Fruit fly (Drosophila melanogaster) whole organism, wandering third instar larva: ENCODE measurements around the gene betaGlu.

Experiments
- CG9705 ChIP-seq: fragments of 200-800 bp; sonication (Bioruptor generic); optimal IDR thresholded peaks from 2 replicates; lab custom pipeline; 2018; ENCODE audit warnings: missing biosample characterization, mild to moderate bottlenecking, missing genetic modification characterization
- HLH106 ChIP-seq: fragments of 200-800 bp; optimal IDR thresholded peaks from 3 replicates; lab custom pipeline; 2019; ENCODE audit warnings: missing biosample characterization, mild to moderate bottlenecking, missing genetic modification characterization, moderate library complexity
- Mio ChIP-seq: sonication (Bioruptor generic); optimal IDR thresholded peaks from 2 replicates; lab custom pipeline; 2016; ENCODE audit warnings: missing biosample characterization, missing genetic modification characterization
- Myc ChIP-seq: fragments of >200 bp; optimal IDR thresholded peaks from 2 replicates; lab custom pipeline; 2017
- br ChIP-seq: fragments of 200-800 bp; sonication (Bioruptor generic); optimal IDR thresholded peaks from 2 replicates; lab custom pipeline; 2016; ENCODE audit warnings: missing biosample characterization, missing genetic modification characterization
- brk ChIP-seq: fragments of 200-800 bp; sonication (Bioruptor generic); optimal IDR thresholded peaks from 2 replicates; lab custom pipeline; 2016; ENCODE audit warnings: missing biosample characterization, mild to moderate bottlenecking, missing genetic modification characterization
- ey ChIP-seq: fragments of 200-800 bp; sonication (Bioruptor generic); optimal IDR thresholded peaks from 2 replicates; lab custom pipeline; 2016; ENCODE audit warnings: missing biosample characterization, missing genetic modification characterization
- foxo ChIP-seq, 2 experiments: fragments of 200-800 bp; sonication (Bioruptor generic); optimal IDR thresholded peaks; 2 replicates in 1 of 2; 3 replicates in 1 of 2; lab custom pipeline; 2016 to 2017; ENCODE audit warnings: missing biosample characterization in 2 of 2, missing genetic modification characterization in 2 of 2
- fru ChIP-seq: fragments of 200-800 bp; sonication (Bioruptor generic); optimal IDR thresholded peaks from 3 replicates; lab custom pipeline; 2016; ENCODE audit warnings: missing biosample characterization, mild to moderate bottlenecking, missing genetic modification characterization
- h ChIP-seq: fragments of 200-800 bp; sonication (Bioruptor generic); optimal IDR thresholded peaks from 3 replicates; lab custom pipeline; 2016; ENCODE audit warnings: missing biosample characterization, mild to moderate bottlenecking, missing genetic modification characterization
- jim ChIP-seq: fragments of 175-275, 200-325 bp; sonication (Bioruptor generic); optimal IDR thresholded peaks from 2 replicates; lab custom pipeline; 2016; ENCODE audit warnings: missing biosample characterization, mild to moderate bottlenecking, missing genetic modification characterization
- lola ChIP-seq: fragments of >200 bp; optimal IDR thresholded peaks from 2 replicates; lab custom pipeline; 2017; ENCODE audit warnings: missing biosample characterization, missing genetic modification characterization
- sage ChIP-seq: fragments of 200-800 bp; sonication (Bioruptor generic); optimal IDR thresholded peaks from 2 replicates; lab custom pipeline; 2016; ENCODE audit warnings: missing biosample characterization, mild to moderate bottlenecking, missing genetic modification characterization

- TF ChIP-seq Myc (no peak), Mio (GFP tag; lab: Kevin White, UChicago) (no peak), h (GFP tag; lab: Kevin White, UChicago) (no peak), foxo (GFP tag; optimal IDR thresholded peaks at IDR 0.05; lab: Kevin White, UChicago) (no peak), HLH106 (no peak), CG9705 (GFP tag; lab: Kevin White, UChicago) (no peak), br (no peak), sage (GFP tag; lab: Kevin White, UChicago) (no peak), fru (GFP tag; lab: Kevin White, UChicago) (no peak), lola (no peak), jim (GFP tag; lab: Kevin White, UChicago) (no peak), brk (GFP tag; lab: Kevin White, UChicago) (no peak), ey (GFP tag; lab: Kevin White, UChicago) (no peak)
Observed at dm6 chr3R:31723206-31723933, 48.3 kb downstream of the betaGlu start.
